Worm (Caenorhabditis elegans) whole organism, young adult: ENCODE data around the gene rec-8.

Experiments used
- B0035.1 ChIP-seq: sonication (generic microtip); optimal IDR thresholded peaks from 2 replicates; lab custom pipeline; 2016; ENCODE audit warnings: missing genetic modification characterization, mild to moderate bottlenecking, missing compliant biosample characterization, missing genotype, missing genetic modification reagents
- C17E4.6 ChIP-seq: fragments of 200-800 bp; sonication (Bioruptor generic); IDR thresholded peaks from 2 replicates; pipeline ENCODE4 v1.3.6; 2022; ENCODE audit warnings: missing genetic modification reagents, missing genetic modification characterization, missing compliant biosample characterization
- F23B12.7 ChIP-seq: sonication (generic microtip); optimal IDR thresholded peaks from 2 replicates; lab custom pipeline; 2017; ENCODE audit warnings: missing genetic modification characterization, mild to moderate bottlenecking, missing compliant biosample characterization, antibody characterized with exemption, moderate library complexity; ENCODE audit not compliant: insufficient read depth
- F33H1.4 ChIP-seq: fragments of 200-800 bp; sonication (Bioruptor generic); IDR thresholded peaks from 2 replicates; pipeline ENCODE4 v1.3.6; 2022; ENCODE audit warnings: missing genetic modification reagents, missing genetic modification characterization, missing compliant biosample characterization
- F49E8.2 ChIP-seq: sonication (generic microtip); optimal IDR thresholded peaks from 3 replicates; lab custom pipeline; 2017; ENCODE audit warnings: missing genetic modification characterization, mild to moderate bottlenecking, missing compliant biosample characterization, antibody characterized with exemption, moderate library complexity; ENCODE audit not compliant: insufficient read depth
- F52B5.7 ChIP-seq: sonication (generic microtip); optimal IDR thresholded peaks from 2 replicates; lab custom pipeline; 2016; ENCODE audit warnings: mild to moderate bottlenecking, missing genetic modification characterization, missing compliant biosample characterization
- K12H6.12 ChIP-seq: fragments of 200-800 bp; sonication (Bioruptor generic); optimal IDR thresholded peaks from 2 replicates; lab custom pipeline; 2018; ENCODE audit warnings: mild to moderate bottlenecking, missing genetic modification characterization, missing compliant biosample characterization
- Y53G8AR.9 ChIP-seq: fragments of 200-800 bp; sonication (Bioruptor generic); conservative IDR thresholded peaks from 2 replicates; pipeline ENCODE4 v1.3.6; 2022; ENCODE audit warnings: missing genetic modification reagents, missing genetic modification characterization, missing compliant biosample characterization
- Y56A3A.18 ChIP-seq: fragments of 200-800 bp; sonication (Bioruptor generic); IDR thresholded peaks from 2 replicates; pipeline ENCODE4 v1.3.6; 2022; ENCODE audit warnings: missing genetic modification reagents, missing genetic modification characterization, missing compliant biosample characterization
- Y95B8A.8 ChIP-seq: fragments of 200-800 bp; sonication (Bioruptor generic); IDR thresholded peaks from 2 replicates; pipeline ENCODE4 v1.3.6; 2022; ENCODE audit warnings: missing genetic modification reagents, missing genetic modification characterization, missing compliant biosample characterization
- ZK185.1 ChIP-seq: sonication (generic microtip); optimal IDR thresholded peaks from 2 replicates; lab custom pipeline; 2016; ENCODE audit warnings: mild to moderate bottlenecking, missing genetic modification characterization, missing compliant biosample characterization; ENCODE audit not compliant: poor library complexity, severe bottlenecking
- attf-6 ChIP-seq: fragments of 200-800 bp; sonication (Bioruptor generic); IDR thresholded peaks from 2 replicates; pipeline ENCODE4 v1.3.6; 2022; ENCODE audit warnings: missing genetic modification reagents, missing genetic modification characterization, missing compliant biosample characterization
- cebp-2 ChIP-seq: fragments of 200-800 bp; sonication (Bioruptor generic); IDR thresholded peaks from 2 replicates; pipeline ENCODE4 v1.3.6; 2022; ENCODE audit warnings: missing genetic modification characterization, missing compliant biosample characterization
- ceh-27 ChIP-seq: fragments of 200-800 bp; sonication (Bioruptor generic); optimal IDR thresholded peaks from 2 replicates; lab custom pipeline; 2018; ENCODE audit warnings: mild to moderate bottlenecking, missing genetic modification characterization, moderate library complexity, missing compliant biosample characterization
- ceh-91 ChIP-seq: fragments of 200-800 bp; sonication (Bioruptor generic); IDR thresholded peaks from 2 replicates; pipeline ENCODE4 v1.3.6; 2022; ENCODE audit warnings: missing genetic modification reagents, missing genetic modification characterization, missing compliant biosample characterization
- dox-1 ChIP-seq: fragments of 200-800 bp; sonication (Bioruptor generic); IDR thresholded peaks from 2 replicates; pipeline ENCODE4 v1.3.6; 2022; ENCODE audit warnings: missing genetic modification reagents, missing genetic modification characterization, missing compliant biosample characterization
- egl-18 ChIP-seq: fragments of 200-800 bp; sonication (Bioruptor generic); IDR thresholded peaks from 2 replicates; pipeline ENCODE4 v1.3.6; 2022; ENCODE audit warnings: missing genetic modification reagents, missing genetic modification characterization, missing compliant biosample characterization
- ets-4 ChIP-seq: fragments of 200-800 bp; sonication (Bioruptor generic); optimal IDR thresholded peaks from 2 replicates; lab custom pipeline; 2018; ENCODE audit warnings: mild to moderate bottlenecking, missing genetic modification characterization, missing compliant biosample characterization
- fkh-3 ChIP-seq: sonication (generic microtip); optimal IDR thresholded peaks from 2 replicates; lab custom pipeline; 2016; ENCODE audit warnings: mild to moderate bottlenecking, missing genetic modification characterization, missing compliant biosample characterization
- gei-17 ChIP-seq: fragments of 200-800 bp; sonication (Bioruptor generic); optimal IDR thresholded peaks from 2 replicates; lab custom pipeline; 2018; ENCODE audit warnings: mild to moderate bottlenecking, missing genetic modification characterization, missing compliant biosample characterization
- him-1 ChIP-seq: sonication (generic microtip); optimal IDR thresholded peaks from 2 replicates; lab custom pipeline; 2016; ENCODE audit warnings: missing genotype, missing genetic modification reagents, missing genetic modification characterization, missing compliant biosample characterization
- hlh-12 ChIP-seq: sonication (generic microtip); optimal IDR thresholded peaks from 2 replicates; lab custom pipeline; 2016; ENCODE audit warnings: missing genetic modification characterization, missing compliant biosample characterization
- let-526 ChIP-seq: fragments of 200-800 bp; sonication (Bioruptor generic); IDR thresholded peaks from 2 replicates; pipeline ENCODE4 v1.3.6; 2022; ENCODE audit warnings: missing genetic modification reagents, missing genetic modification characterization, missing compliant biosample characterization
- lin-26 ChIP-seq: fragments of 200-800 bp; sonication (Bioruptor generic); IDR thresholded peaks from 2 replicates; pipeline ENCODE4 v1.3.6; 2022; ENCODE audit warnings: missing genetic modification reagents, missing genetic modification characterization, missing compliant biosample characterization
- lin-35 ChIP-seq, 3 experiments: fragments of 150-350 bp in 2 of 3; sonication (generic microtip) in 1 of 3; optimal IDR thresholded peaks; 2 replicates each; lab custom pipeline; 2014 to 2018; ENCODE audit warnings: missing biosample characterization in 3 of 3, missing genetic modification characterization in 3 of 3, missing genetic modification reagents in 3 of 3
- lsl-1 ChIP-seq: fragments of 200-800 bp; sonication (Bioruptor generic); optimal IDR thresholded peaks from 2 replicates; lab custom pipeline; 2018; ENCODE audit warnings: mild to moderate bottlenecking, missing genetic modification characterization, moderate library complexity, missing compliant biosample characterization
- madf-10 ChIP-seq: sonication (generic microtip); optimal IDR thresholded peaks from 2 replicates; lab custom pipeline; 2016; ENCODE audit warnings: mild to moderate bottlenecking, missing genetic modification characterization, missing compliant biosample characterization
- madf-6 ChIP-seq: fragments of 200-800 bp; sonication (Bioruptor generic); IDR thresholded peaks from 2 replicates; pipeline ENCODE4 v1.3.6; 2022; ENCODE audit warnings: missing genetic modification reagents, missing genetic modification characterization, missing compliant biosample characterization
- madf-8 ChIP-seq: fragments of 200-800 bp; sonication (Bioruptor generic); conservative IDR thresholded peaks from 2 replicates; pipeline ENCODE4 v1.3.6; 2022; ENCODE audit warnings: missing genetic modification reagents, missing genetic modification characterization, missing compliant biosample characterization
- mel-28 ChIP-seq: sonication (generic microtip); optimal IDR thresholded peaks from 2 replicates; lab custom pipeline; 2016; ENCODE audit warnings: borderline replicate concordance, mild to moderate bottlenecking, missing genetic modification characterization, missing compliant biosample characterization
- mes-4 ChIP-seq: sonication (generic microtip); optimal IDR thresholded peaks from 2 replicates; lab custom pipeline; 2016; ENCODE audit warnings: missing genotype, missing genetic modification characterization, missing compliant biosample characterization
- mxl-1 ChIP-seq: sonication (generic microtip); optimal IDR thresholded peaks from 2 replicates; lab custom pipeline; 2016; ENCODE audit warnings: missing genetic modification characterization, missing compliant biosample characterization
- pha-4 ChIP-seq: fragments of 150-350 bp; sonication (generic microtip); optimal IDR thresholded peaks from 2 replicates; lab custom pipeline; 2014; ENCODE audit warnings: missing biosample characterization, missing genetic modification reagents, missing genetic modification characterization
- snpc-1.1 ChIP-seq: sonication (generic microtip); optimal IDR thresholded peaks from 2 replicates; lab custom pipeline; 2017; ENCODE audit warnings: missing genetic modification characterization, mild to moderate bottlenecking, missing compliant biosample characterization, antibody characterized with exemption, moderate library complexity, missing genotype, missing genetic modification reagents; ENCODE audit not compliant: insufficient read depth
- snpc-1.3 ChIP-seq: sonication (generic microtip); optimal IDR thresholded peaks from 2 replicates; lab custom pipeline; 2017; ENCODE audit warnings: missing genetic modification characterization, mild to moderate bottlenecking, missing compliant biosample characterization, antibody characterized with exemption, moderate library complexity, missing genotype, missing genetic modification reagents; ENCODE audit not compliant: insufficient read depth
- snpc-4 ChIP-seq, 5 experiments: fragments of 150-350 bp in 1 of 5; sonication (generic microtip) in 4 of 5; optimal IDR thresholded peaks; 2 replicates each; lab custom pipeline; 2014 to 2018; ENCODE audit warnings: missing genetic modification characterization in 5 of 5, missing biosample characterization in 3 of 5, antibody characterized with exemption in 2 of 5, mild to moderate bottlenecking in 2 of 5, missing compliant biosample characterization in 2 of 5, missing genotype in 2 of 5, moderate library complexity in 2 of 5, missing genetic modification reagents in 1 of 5
- sptf-2 ChIP-seq: fragments of 200-800 bp; sonication (Bioruptor generic); optimal IDR thresholded peaks from 2 replicates; lab custom pipeline; 2018; ENCODE audit warnings: mild to moderate bottlenecking, missing genetic modification characterization, missing compliant biosample characterization
- tlf-1 ChIP-seq: fragments of 200-800 bp; sonication (Bioruptor generic); optimal IDR thresholded peaks from 2 replicates; lab custom pipeline; 2018; ENCODE audit warnings: mild to moderate bottlenecking, missing genetic modification characterization, missing compliant biosample characterization
- unc-130 ChIP-seq: sonication (generic microtip); optimal IDR thresholded peaks from 2 replicates; lab custom pipeline; 2016; ENCODE audit warnings: missing genetic modification reagents, missing genetic modification characterization, missing compliant biosample characterization
- xnd-1 ChIP-seq: sonication (generic microtip); optimal IDR thresholded peaks from 2 replicates; lab custom pipeline; 2016; ENCODE audit warnings: missing genotype, missing genetic modification reagents, missing genetic modification characterization, missing compliant biosample characterization
- ztf-18 ChIP-seq: sonication (generic microtip); optimal IDR thresholded peaks from 2 replicates; lab custom pipeline; 2016; ENCODE audit warnings: missing genotype, mild to moderate bottlenecking, missing genetic modification characterization, missing compliant biosample characterization
- ztf-22 ChIP-seq: fragments of 200-800 bp; sonication (Bioruptor generic); optimal IDR thresholded peaks from 2 replicates; lab custom pipeline; 2018; ENCODE audit warnings: mild to moderate bottlenecking, missing genetic modification characterization, moderate library complexity, missing compliant biosample characterization
- ztf-3 ChIP-seq: fragments of 200-800 bp; sonication (Bioruptor generic); optimal IDR thresholded peaks from 2 replicates; lab custom pipeline; 2018; ENCODE audit warnings: mild to moderate bottlenecking, missing genetic modification characterization, missing compliant biosample characterization

Gene rec-8

ce11 chrIV:13374918-13375317 is 21.9 kb upstream of the rec-8 start:
- no peak for TF ChIP-seq Y56A3A.18 (GFP tag; lab: Robert Waterston, UW)
- no peak for TF ChIP-seq madf-10 (tag; lab: Kevin White, UChicago)
- TF ChIP-seq dox-1 (GFP tag; lab: Robert Waterston, UW), result no peak
- TF ChIP-seq ets-4 (GFP tag; lab: Kevin White, UChicago), result no peak
- no peak for TF ChIP-seq gei-17 (GFP tag; lab: Kevin White, UChicago)
- no peak for TF ChIP-seq madf-8 (GFP tag; lab: Robert Waterston, UW)
- no peak for TF ChIP-seq ceh-91 (GFP tag; lab: Robert Waterston, UW)
- no peak for TF ChIP-seq mxl-1
- no peak for TF ChIP-seq F52B5.7 (tag; lab: Kevin White, UChicago)
- no peak for TF ChIP-seq hlh-12 (tag; lab: Kevin White, UChicago)
- TF ChIP-seq egl-18 (GFP tag; lab: Robert Waterston, UW), result no peak
- no peak for TF ChIP-seq snpc-1.3 (tag; lab: Kevin White, UChicago)
- no peak for TF ChIP-seq tlf-1 (GFP tag; lab: Kevin White, UChicago)
- no peak for TF ChIP-seq let-526
- no peak for TF ChIP-seq Y53G8AR.9 (GFP tag; lab: Robert Waterston, UW)
- TF ChIP-seq fkh-3 (tag; lab: Kevin White, UChicago), result no peak
- no peak for TF ChIP-seq cebp-2 (GFP tag; lab: Robert Waterston, UW)

- peak; percentile 6 for TF ChIP-seq lsl-1 (GFP tag; lab: Kevin White, UChicago)
- no peak for TF ChIP-seq K12H6.12 (tag; lab: Kevin White, UChicago)
- peak; percentile 14 for TF ChIP-seq ztf-18 (tag; lab: Kevin White, UChicago)
These were observed 18.7 kb upstream of the rec-8 start, which contains the start of gene Y62E10A.6 for ce11 chrIV:13371699-13372098. Y62E10A.6 (plus strand) TSS chrIV:13371999.

ce11 chrIV:13370235-13370739 is 17.3 kb upstream of the rec-8 start, which contains the start of the genes rla-2, popl-7 and Y62E10A.24:
rla-2 (minus strand) TSS chrIV:13370285.
popl-7 (plus strand) TSS chrIV:13370689.
Y62E10A.24 (plus strand) TSS chrIV:13370710.
- TF ChIP-seq ceh-27 (GFP tag; lab: Kevin White, UChicago), result no peak
- TF ChIP-seq F49E8.2 (tag; lab: Kevin White, UChicago), result no peak
- TF ChIP-seq F23B12.7 (tag; lab: Kevin White, UChicago), result peak; percentile 27
- no peak for TF ChIP-seq mes-4 (tag; lab: Kevin White, UChicago)
- no peak for TF ChIP-seq lin-35 (GFP tag; optimal IDR thresholded peaks at IDR 0.05; lab: Kevin White, UChicago)
- no peak for TF ChIP-seq pha-4 (tag; lab: Kevin White, UChicago)
- TF ChIP-seq sptf-2 (GFP tag; lab: Kevin White, UChicago), result no peak
- TF ChIP-seq F33H1.4 (GFP tag; lab: Robert Waterston, UW), result peak; percentile 79
- TF ChIP-seq him-1, result no peak
- TF ChIP-seq madf-6 (GFP tag; lab: Robert Waterston, UW), result peak; percentile 12; the same call in 1 of the 2 replicates
- no peak for TF ChIP-seq xnd-1 (tag; lab: Kevin White, UChicago)
- no peak for TF ChIP-seq C17E4.6 (GFP tag; lab: Robert Waterston, UW)
- no peak for TF ChIP-seq snpc-4 (GFP tag; optimal IDR thresholded peaks at IDR 0.05; lab: Kevin White, UChicago)
- peak in 1 of 4 experiments; percentile 3 for TF ChIP-seq snpc-4 (tag; optimal IDR thresholded peaks at IDR 0.05; lab: Kevin White, UChicago)
- no peak for TF ChIP-seq ets-4 (GFP tag; lab: Kevin White, UChicago)
- no peak for TF ChIP-seq Y95B8A.8
- TF ChIP-seq ztf-3 (GFP tag; lab: Kevin White, UChicago), result no peak
- TF ChIP-seq ceh-91 (GFP tag; lab: Robert Waterston, UW), result no peak
- TF ChIP-seq B0035.1 (tag; lab: Kevin White, UChicago), result no peak
- no peak for TF ChIP-seq mel-28 (tag; lab: Kevin White, UChicago)
- TF ChIP-seq snpc-1.1 (tag; lab: Kevin White, UChicago), result no peak
- TF ChIP-seq Y56A3A.18 (GFP tag; lab: Robert Waterston, UW), result no peak
- TF ChIP-seq attf-6 (GFP tag; lab: Robert Waterston, UW), result no peak
- no peak for TF ChIP-seq snpc-1.3 (tag; lab: Kevin White, UChicago)
- no peak for TF ChIP-seq lin-26 (GFP tag; lab: Robert Waterston, UW)
- TF ChIP-seq unc-130, result no peak
- TF ChIP-seq ZK185.1 (tag; lab: Kevin White, UChicago), result no peak
- TF ChIP-seq ztf-22 (GFP tag; lab: Kevin White, UChicago), result no peak
